Fruit fly (Drosophila melanogaster) whole organism, adult: ENCODE measurements around the gene Dnali1.

ENCODE experiments used
- CG11617 ChIP-seq: fragments of 200-800 bp; sonication (Bioruptor generic); optimal IDR thresholded peaks from 2 replicates; lab custom pipeline; 2017; ENCODE audit warnings: mild to moderate bottlenecking, missing biosample characterization, missing genetic modification reagents, missing genetic modification characterization
- CG12768 ChIP-seq: fragments of 200-800 bp; sonication (Bioruptor generic); optimal IDR thresholded peaks from 2 replicates; lab custom pipeline; 2017; ENCODE audit warnings: missing biosample characterization, missing genetic modification characterization, mild to moderate bottlenecking, moderate library complexity, missing genetic modification reagents
- CG14711 ChIP-seq: fragments of 200-800 bp; sonication (Bioruptor generic); optimal IDR thresholded peaks from 2 replicates; lab custom pipeline; 2018; ENCODE audit warnings: missing biosample characterization, mild to moderate bottlenecking, missing genetic modification characterization, moderate library complexity
- CG1620 ChIP-seq: fragments of 200-800 bp; sonication (Bioruptor generic); optimal IDR thresholded peaks from 2 replicates; lab custom pipeline; 2016; ENCODE audit warnings: missing biosample characterization, missing genetic modification characterization
- CG33017 ChIP-seq: fragments of 200-800 bp; sonication (Bioruptor generic); optimal IDR thresholded peaks from 2 replicates; lab custom pipeline; 2018; ENCODE audit warnings: missing biosample characterization, mild to moderate bottlenecking, missing genetic modification characterization, moderate library complexity
- CG5204 ChIP-seq: fragments of 200-800 bp; sonication (Bioruptor generic); optimal IDR thresholded peaks from 2 replicates; lab custom pipeline; 2016; ENCODE audit warnings: missing biosample characterization, missing genetic modification characterization
- CG7045 ChIP-seq: fragments of 200-800 bp; sonication (Bioruptor generic); optimal IDR thresholded peaks from 2 replicates; lab custom pipeline; 2017; ENCODE audit warnings: missing biosample characterization, mild to moderate bottlenecking, missing genetic modification characterization
- CG7101 ChIP-seq: fragments of 200-800 bp; sonication (Bioruptor generic); optimal IDR thresholded peaks from 2 replicates; lab custom pipeline; 2018; ENCODE audit warnings: missing biosample characterization, mild to moderate bottlenecking, missing genetic modification characterization, moderate library complexity
- Clk ChIP-seq: fragments of 200-800 bp; sonication (Bioruptor generic); optimal IDR thresholded peaks from 2 replicates; lab custom pipeline; 2017; ENCODE audit warnings: missing biosample characterization, missing genetic modification characterization
- Crg-1 ChIP-seq: fragments of 200-800 bp; sonication (Bioruptor generic); optimal IDR thresholded peaks from 2 replicates; lab custom pipeline; 2016; ENCODE audit warnings: missing biosample characterization, missing genetic modification characterization
- Hr96 ChIP-seq: fragments of 200-800 bp; sonication (Bioruptor generic); optimal IDR thresholded peaks from 2 replicates; lab custom pipeline; 2016; ENCODE audit warnings: missing biosample characterization, missing genetic modification characterization
- Mnt ChIP-seq: fragments of 200-800 bp; sonication (Bioruptor generic); optimal IDR thresholded peaks from 2 replicates; lab custom pipeline; 2016; ENCODE audit warnings: missing biosample characterization, mild to moderate bottlenecking, missing genetic modification characterization
- bab1 ChIP-seq: fragments of 200-800 bp; sonication (Bioruptor generic); optimal IDR thresholded peaks from 3 replicates; lab custom pipeline; 2019; ENCODE audit warnings: missing biosample characterization, mild to moderate bottlenecking, missing genetic modification characterization, moderate library complexity
- cic ChIP-seq: fragments of 200-800 bp; sonication (Bioruptor generic); optimal IDR thresholded peaks from 2 replicates; lab custom pipeline; 2017; ENCODE audit warnings: missing biosample characterization, mild to moderate bottlenecking, missing genetic modification characterization, moderate library complexity
- cnc ChIP-seq, 2 experiments: fragments of >200 bp; optimal IDR thresholded peaks; 2 replicates each; lab custom pipeline; 2017
- kay ChIP-seq: fragments of 200-800 bp; sonication (Bioruptor generic); peaks from one replicate; lab custom pipeline; 2016; ENCODE audit warnings: missing biosample characterization, missing genetic modification characterization, borderline replicate concordance
- ovo ChIP-seq: fragments of 200-800 bp; sonication (Bioruptor generic); optimal IDR thresholded peaks from 2 replicates; lab custom pipeline; 2016; ENCODE audit warnings: missing biosample characterization, missing genetic modification characterization
- pad ChIP-seq: fragments of 200-800 bp; sonication (Bioruptor generic); optimal IDR thresholded peaks from 3 replicates; lab custom pipeline; 2017; ENCODE audit warnings: missing biosample characterization, missing genetic modification characterization, mild to moderate bottlenecking, moderate library complexity, missing genetic modification reagents
- tj ChIP-seq: fragments of 200-800 bp; sonication (Bioruptor generic); optimal IDR thresholded peaks from 3 replicates; lab custom pipeline; 2017; ENCODE audit warnings: missing biosample characterization, mild to moderate bottlenecking, missing genetic modification characterization, moderate library complexity
- toe ChIP-seq: fragments of 200-800 bp; sonication (Bioruptor generic); optimal IDR thresholded peaks from 2 replicates; lab custom pipeline; 2016; ENCODE audit warnings: missing biosample characterization, missing genetic modification characterization

The Dnali1 gene

DNA sequence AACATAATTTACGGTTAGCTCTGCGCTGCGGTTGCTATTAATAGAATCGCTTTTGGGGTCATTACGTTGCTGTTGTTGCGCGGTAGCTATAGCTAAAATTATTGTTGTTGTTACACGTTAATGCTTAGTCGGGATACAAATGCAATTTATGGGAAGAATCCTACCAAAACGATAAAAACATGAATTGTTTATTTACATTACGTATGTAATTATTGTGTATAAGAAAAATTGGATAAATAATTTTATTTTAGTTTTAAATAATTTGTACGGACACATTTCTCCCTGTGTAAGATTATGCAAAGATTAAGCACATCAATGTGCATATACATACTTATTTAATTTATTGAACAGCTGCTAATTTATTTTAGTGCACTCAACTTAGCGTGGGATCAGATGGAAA is 41.2 kb downstream of the Dnali1 start:
- TF ChIP-seq bab1 (GFP tag; lab: Kevin White, UChicago) (no peak), CG11617 (no peak), Crg-1 (GFP tag; lab: Kevin White, UChicago) (no peak), CG14711 (no peak), toe (GFP tag; lab: Kevin White, UChicago) (no peak)

DNA sequence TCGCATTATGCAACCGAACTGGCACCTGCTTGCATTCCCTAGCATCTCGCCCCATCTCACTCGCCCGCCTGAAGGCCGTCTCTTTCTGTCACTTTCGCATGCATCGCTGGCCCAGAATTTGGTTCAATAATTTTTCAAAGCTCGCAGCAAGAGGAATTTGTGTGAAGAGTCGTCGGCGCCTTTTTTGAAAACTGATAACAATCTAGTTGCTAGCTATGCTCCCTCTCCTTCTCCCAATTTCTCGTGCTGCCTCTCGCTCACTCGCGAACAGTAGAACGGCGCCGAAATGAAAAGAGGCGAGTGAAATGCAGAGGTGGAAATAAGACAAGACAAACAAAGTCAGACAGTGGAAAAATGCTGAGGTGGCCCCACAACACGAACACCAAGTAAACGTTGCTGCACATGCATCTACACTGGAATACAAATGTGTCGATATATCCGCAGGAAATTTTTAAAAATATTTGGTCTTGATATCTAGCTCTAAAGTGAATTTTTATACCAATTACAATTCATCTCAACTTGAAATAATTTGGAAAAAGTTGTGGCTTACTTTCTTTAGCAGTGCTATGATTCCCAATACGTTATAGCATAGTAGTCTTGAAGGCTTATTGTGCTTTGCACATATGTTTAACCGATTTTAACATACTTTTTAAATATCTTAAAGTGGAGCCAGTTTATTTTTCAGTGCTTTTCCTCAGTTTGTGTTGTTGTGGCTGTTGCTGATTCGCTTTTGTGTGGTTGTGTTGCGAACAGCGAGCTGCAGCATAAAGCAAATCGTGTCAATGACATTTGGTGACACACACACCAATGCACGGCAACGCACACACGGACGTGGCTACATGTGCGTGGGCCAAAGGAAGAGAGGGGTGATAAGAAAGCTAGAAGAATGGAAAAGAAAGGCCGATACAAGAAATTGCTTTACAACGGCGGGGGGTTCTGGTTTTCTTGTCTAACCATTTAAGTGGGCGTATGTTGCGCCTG is 41.9 kb downstream of the Dnali1 start:
- TF ChIP-seq CG14711 (peak; percentile 52), CG7101 (peak; percentile 39), cnc (optimal IDR thresholded peaks at IDR 0.05; lab: Kevin White, UChicago) (no peak), pad (GFP tag; lab: Kevin White, UChicago) (peak; percentile 67), CG33017 (tag; lab: Kevin White, UChicago) (no peak), Mnt (peak; percentile 22), ovo (GFP tag; lab: Kevin White, UChicago) (no peak), Hr96 (GFP tag; lab: Kevin White, UChicago) (peak; percentile 46), Crg-1 (GFP tag; lab: Kevin White, UChicago) (peak; percentile 30), kay (GFP tag; lab: Kevin White, UChicago) (no peak), Clk (GFP tag; lab: Kevin White, UChicago) (no peak), CG5204 (GFP tag; lab: Kevin White, UChicago) (peak; percentile 65), CG7045 (peak; percentile 36), toe (GFP tag; lab: Kevin White, UChicago) (peak; percentile 13), CG11617 (peak; percentile 57), cic (GFP tag; lab: Kevin White, UChicago) (no peak), bab1 (GFP tag; lab: Kevin White, UChicago) (peak; percentile 93), CG1620 (peak; percentile 66), CG12768 (GFP tag; lab: Kevin White, UChicago) (no peak), tj (GFP tag; lab: Kevin White, UChicago) (peak; percentile 96)

DNA sequence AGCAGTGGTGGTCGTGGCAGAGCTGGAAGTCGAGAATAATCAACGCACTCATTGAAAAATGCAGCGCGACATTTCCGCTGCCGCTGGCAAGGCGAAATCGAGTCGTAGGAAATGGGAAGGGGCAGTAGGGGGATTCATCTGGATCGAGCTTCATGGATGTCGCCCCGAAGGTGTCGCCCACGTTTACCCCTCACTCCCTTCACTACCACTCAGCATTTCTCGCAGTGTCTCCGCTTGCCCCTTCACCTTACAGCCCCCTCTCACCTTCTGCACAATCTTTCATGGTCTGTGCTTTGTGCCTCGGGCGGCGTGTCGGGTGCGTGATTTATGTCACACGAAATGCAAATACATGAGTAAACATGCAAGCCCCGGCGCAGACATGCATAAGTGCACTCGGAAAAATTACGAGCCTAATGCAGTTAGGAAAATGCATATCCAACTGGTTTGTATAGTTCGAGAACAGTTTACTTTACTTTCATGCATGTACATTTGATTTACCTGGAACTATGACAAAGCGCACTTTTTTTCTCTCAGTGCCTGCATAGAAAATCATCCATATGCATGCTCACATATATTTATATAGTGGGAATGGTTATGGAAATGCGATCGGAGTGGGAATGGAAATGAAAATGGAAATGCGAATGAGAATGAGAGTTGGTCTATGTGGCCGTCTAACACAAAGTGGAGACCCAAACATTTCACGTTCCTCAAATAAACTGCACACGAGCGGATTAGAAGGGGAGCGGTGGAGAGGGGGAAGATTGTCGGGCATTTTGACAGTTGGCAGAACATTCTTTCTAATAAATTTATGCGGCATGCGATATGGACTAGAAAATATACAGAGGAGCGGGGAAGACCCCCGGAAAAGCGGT is 43.5 kb downstream of the Dnali1 start:
- TF ChIP-seq cic (GFP tag; lab: Kevin White, UChicago) (no peak), Mnt (no peak), Clk (GFP tag; lab: Kevin White, UChicago) (no peak), CG12768 (GFP tag; lab: Kevin White, UChicago) (no peak), cnc (optimal IDR thresholded peaks at IDR 0.05; lab: Kevin White, UChicago) (no peak), CG33017 (tag; lab: Kevin White, UChicago) (no peak), kay (GFP tag; lab: Kevin White, UChicago) (no peak), Hr96 (GFP tag; lab: Kevin White, UChicago) (peak; percentile 5), CG5204 (GFP tag; lab: Kevin White, UChicago) (peak; percentile 23), CG7101 (no peak), Crg-1 (GFP tag; lab: Kevin White, UChicago) (no peak), pad (GFP tag; lab: Kevin White, UChicago) (no peak), toe (GFP tag; lab: Kevin White, UChicago) (no peak), ovo (GFP tag; lab: Kevin White, UChicago) (no peak), bab1 (GFP tag; lab: Kevin White, UChicago) (peak; percentile 71), CG14711 (no peak), tj (GFP tag; lab: Kevin White, UChicago) (peak; percentile 8), CG11617 (no peak), CG1620 (no peak), CG7045 (peak; percentile 46)

DNA sequence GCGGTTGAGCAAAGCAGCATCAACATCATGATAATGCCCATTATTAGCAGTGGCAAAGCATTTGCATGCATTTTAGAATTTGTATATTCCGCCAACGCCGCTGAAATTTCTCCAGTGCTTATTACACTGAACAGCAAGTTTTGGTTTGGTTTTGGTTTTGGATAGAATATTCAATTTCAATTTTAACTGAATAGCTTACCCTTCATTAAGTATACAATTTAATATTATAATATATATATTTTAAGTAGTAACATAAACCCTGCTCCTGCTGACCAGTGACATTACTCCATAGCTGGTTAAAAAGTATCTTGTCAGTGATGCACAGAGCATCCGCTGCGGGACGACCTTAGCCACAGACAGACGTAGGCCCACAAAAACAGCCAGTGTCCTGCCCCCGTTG is 45.7 kb downstream of the Dnali1 start:
- TF ChIP-seq kay (GFP tag; lab: Kevin White, UChicago): no peak
- TF ChIP-seq CG7045: no peak
- no peak for TF ChIP-seq Hr96 (GFP tag; lab: Kevin White, UChicago)
